Worm (Caenorhabditis elegans) whole organism, L1 larva: ENCODE results near the gene cox-17.

Experiments used
- F16B12.6 ChIP-seq: fragments of 150-350 bp; optimal IDR thresholded peaks from 2 replicates; lab custom pipeline; 2014; ENCODE audit warnings: missing biosample characterization, missing genetic modification characterization
- blmp-1 ChIP-seq: fragments of 150-350 bp; optimal IDR thresholded peaks from 2 replicates; lab custom pipeline; 2014; ENCODE audit warnings: missing biosample characterization, missing genetic modification characterization
- ceh-82 ChIP-seq, 3 experiments: fragments of 150-350 bp in 1 of 3; sonication (generic microtip) in 2 of 3; optimal IDR thresholded peaks; 2 replicates each; lab custom pipeline; 2014 to 2017; ENCODE audit warnings: missing biosample characterization in 3 of 3, missing genetic modification characterization in 3 of 3
- egl-13 ChIP-seq: sonication (generic microtip); optimal IDR thresholded peaks from 2 replicates; lab custom pipeline; 2016; ENCODE audit warnings: missing genotype, missing genetic modification reagents, missing genetic modification characterization, missing compliant biosample characterization
- elt-2 ChIP-seq: sonication (generic microtip); optimal IDR thresholded peaks from 2 replicates; lab custom pipeline; 2016; ENCODE audit warnings: missing genetic modification characterization, mild to moderate bottlenecking, inconsistent platforms, missing compliant biosample characterization, missing genetic modification reagents
- ets-5 ChIP-seq: fragments of 200-800 bp; sonication (Bioruptor generic); IDR thresholded peaks from 2 replicates; pipeline ENCODE4 v1.3.6; 2022; ENCODE audit warnings: missing genetic modification characterization, missing compliant biosample characterization
- fkh-10 ChIP-seq: sonication (generic microtip); optimal IDR thresholded peaks from 2 replicates; lab custom pipeline; 2017; ENCODE audit warnings: missing biosample characterization, missing genetic modification reagents, missing genetic modification characterization
- fos-1 ChIP-seq: fragments of 150-350 bp; optimal IDR thresholded peaks from 2 replicates; lab custom pipeline; 2014; ENCODE audit warnings: missing biosample characterization, missing genetic modification characterization
- grh-1 ChIP-seq: fragments of 200-800 bp; sonication (Bioruptor generic); IDR thresholded peaks from 2 replicates; pipeline ENCODE4 v1.3.6; 2022; ENCODE audit warnings: missing genetic modification reagents, missing genetic modification characterization, missing compliant biosample characterization
- isw-1 ChIP-seq: fragments of 200-800 bp; sonication (Bioruptor generic); IDR thresholded peaks from 2 replicates; pipeline ENCODE4 v1.3.6; 2022; ENCODE audit warnings: missing genetic modification characterization, missing compliant biosample characterization
- lin-13 ChIP-seq: fragments of 150-350 bp; optimal IDR thresholded peaks from 2 replicates; lab custom pipeline; 2014; ENCODE audit warnings: missing biosample characterization, missing genetic modification reagents, missing genetic modification characterization
- lin-15B ChIP-seq: fragments of 150-350 bp; sonication (generic microtip); optimal IDR thresholded peaks from 3 replicates; lab custom pipeline; 2014; ENCODE audit warnings: missing biosample characterization, missing genetic modification characterization
- lin-35 ChIP-seq, 2 experiments: fragments of 150-350 bp; optimal IDR thresholded peaks; 2 replicates each; lab custom pipeline; 2014; ENCODE audit warnings: missing biosample characterization in 2 of 2, missing genetic modification characterization in 2 of 2, missing genetic modification reagents in 2 of 2
- lin-39 ChIP-seq: fragments of 150-350 bp; optimal IDR thresholded peaks from 2 replicates; lab custom pipeline; 2014; ENCODE audit warnings: missing biosample characterization, missing genetic modification reagents, missing genetic modification characterization
- lir-3 ChIP-seq: sonication (generic microtip); optimal IDR thresholded peaks from 2 replicates; lab custom pipeline; 2016; ENCODE audit warnings: mild to moderate bottlenecking, missing genetic modification characterization, moderate library complexity, missing compliant biosample characterization; ENCODE audit not compliant: poor library complexity
- mab-9 ChIP-seq: fragments of 200-800 bp; sonication (Bioruptor generic); IDR thresholded peaks from 2 replicates; pipeline ENCODE4 v1.3.6; 2022; ENCODE audit warnings: missing genetic modification reagents, missing genetic modification characterization, missing compliant biosample characterization
- mdl-1 ChIP-seq, 2 experiments: fragments of 150-350 bp; optimal IDR thresholded peaks; 2 replicates each; lab custom pipeline; 2014 to 2017; ENCODE audit warnings: missing biosample characterization in 2 of 2, missing genetic modification characterization in 2 of 2, inconsistent platforms in 1 of 2
- mef-2 ChIP-seq: fragments of 150-350 bp; optimal IDR thresholded peaks from 2 replicates; lab custom pipeline; 2014; ENCODE audit warnings: missing biosample characterization, missing genetic modification characterization
- mep-1 ChIP-seq: fragments of 150-350 bp; optimal IDR thresholded peaks from 2 replicates; lab custom pipeline; 2014; ENCODE audit warnings: missing biosample characterization, missing genetic modification characterization
- nhr-11 ChIP-seq: fragments of 150-350 bp; optimal IDR thresholded peaks from 2 replicates; lab custom pipeline; 2014; ENCODE audit warnings: missing biosample characterization, missing genetic modification characterization
- nhr-47 ChIP-seq: sonication (generic microtip); optimal IDR thresholded peaks from 2 replicates; lab custom pipeline; 2016; ENCODE audit warnings: mild to moderate bottlenecking, missing genetic modification characterization, moderate library complexity, missing compliant biosample characterization
- nhr-76 ChIP-seq: sonication (generic microtip); optimal IDR thresholded peaks from 2 replicates; lab custom pipeline; 2017; ENCODE audit warnings: missing biosample characterization, missing genetic modification characterization
- nhr-84 ChIP-seq: sonication (generic microtip); optimal IDR thresholded peaks from 2 replicates; lab custom pipeline; 2017; ENCODE audit warnings: missing biosample characterization, missing genetic modification characterization
- nhr-85 ChIP-seq: sonication (generic microtip); peaks from one replicate; lab custom pipeline; 2016; ENCODE audit warnings: missing genetic modification characterization, inconsistent platforms, missing compliant biosample characterization
- pax-3 ChIP-seq: fragments of 200-800 bp; sonication (Bioruptor generic); optimal IDR thresholded peaks from 2 replicates; lab custom pipeline; 2018; ENCODE audit warnings: mild to moderate bottlenecking, missing genetic modification characterization, moderate library complexity, missing compliant biosample characterization
- pqm-1 ChIP-seq: sonication (generic microtip); optimal IDR thresholded peaks from 3 replicates; lab custom pipeline; 2017; ENCODE audit warnings: missing biosample characterization, missing genetic modification characterization
- rnt-1 ChIP-seq: sonication (generic microtip); optimal IDR thresholded peaks from 2 replicates; lab custom pipeline; 2016; ENCODE audit warnings: mild to moderate bottlenecking, missing genetic modification characterization, moderate library complexity, missing compliant biosample characterization
- skn-1 ChIP-seq: fragments of 150-350 bp; optimal IDR thresholded peaks from 2 replicates; lab custom pipeline; 2014; ENCODE audit warnings: missing biosample characterization, missing genetic modification characterization
- snpc-4 ChIP-seq: fragments of 150-350 bp; optimal IDR thresholded peaks from 2 replicates; lab custom pipeline; 2014; ENCODE audit warnings: missing biosample characterization, missing genetic modification characterization
- sox-4 ChIP-seq: sonication (generic microtip); optimal IDR thresholded peaks from 2 replicates; lab custom pipeline; 2016; ENCODE audit warnings: missing genetic modification characterization, missing compliant biosample characterization
- sptf-1 ChIP-seq: fragments of 150-350 bp; optimal IDR thresholded peaks from 2 replicates; lab custom pipeline; 2014; ENCODE audit warnings: missing biosample characterization, missing genetic modification characterization
- swsn-7 ChIP-seq: sonication (generic microtip); optimal IDR thresholded peaks from 2 replicates; lab custom pipeline; 2016; ENCODE audit warnings: missing genetic modification characterization, missing compliant biosample characterization
- unc-86 ChIP-seq: sonication (generic microtip); optimal IDR thresholded peaks from 2 replicates; lab custom pipeline; 2016; ENCODE audit warnings: missing genetic modification characterization, missing compliant biosample characterization
- vab-15 ChIP-seq: sonication (generic microtip); optimal IDR thresholded peaks from 2 replicates; lab custom pipeline; 2017; ENCODE audit warnings: missing genotype, mild to moderate bottlenecking, missing genetic modification characterization, missing compliant biosample characterization
- xbp-1 ChIP-seq: sonication (generic microtip); optimal IDR thresholded peaks from 2 replicates; lab custom pipeline; 2016; ENCODE audit warnings: missing genetic modification characterization, missing compliant biosample characterization
- zip-4 ChIP-seq: fragments of 200-800 bp; sonication (Bioruptor generic); optimal IDR thresholded peaks from 2 replicates; lab custom pipeline; 2018; ENCODE audit warnings: mild to moderate bottlenecking, missing genetic modification characterization, moderate library complexity, missing compliant biosample characterization
- ztf-4 ChIP-seq: fragments of 150-350 bp; optimal IDR thresholded peaks from 2 replicates; lab custom pipeline; 2014; ENCODE audit warnings: missing biosample characterization, missing genetic modification characterization

Gene cox-17

DNA sequence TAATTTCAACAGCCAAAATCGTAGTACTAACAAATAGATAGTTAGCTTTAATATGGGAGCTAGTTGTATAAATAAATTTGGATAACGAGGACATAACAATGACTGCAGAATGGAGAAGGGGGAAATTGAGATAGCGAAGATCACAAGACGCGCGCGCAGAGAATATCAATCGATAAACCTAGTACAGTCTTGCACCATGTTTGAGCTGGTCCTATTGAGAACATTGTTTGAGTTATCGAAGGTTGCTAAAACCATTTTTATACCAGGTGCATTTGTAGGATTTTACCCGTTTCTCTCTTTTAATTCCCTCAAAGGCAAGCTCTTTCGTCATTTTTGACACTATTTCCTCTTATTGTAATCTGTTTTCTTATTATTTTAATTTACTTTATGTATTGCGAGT lies 19.2 kb upstream of the cox-17 start, which contains the start of the genes F40G9.9 and F40G9.12:
Gene F40G9.9, minus strand, starts transcription at position 101 of the 400 bp plus-strand sequence.
Gene F40G9.12, plus strand, starts transcription at position 231 of the 400 bp plus-strand sequence.
- TF ChIP-seq mab-9: no peak
- TF ChIP-seq lin-39 (tag; lab: Kevin White, UChicago): no peak
- no peak for TF ChIP-seq blmp-1 (tag; lab: Kevin White, UChicago)
- TF ChIP-seq ceh-82 (tag; optimal IDR thresholded peaks at IDR 0.05; lab: Kevin White, UChicago): no peak
- no peak for TF ChIP-seq ztf-4
- TF ChIP-seq F16B12.6 (tag; lab: Kevin White, UChicago): no peak
- no peak for TF ChIP-seq elt-2 (tag; lab: Kevin White, UChicago)
- TF ChIP-seq, all 84 proteins: peak for 0

DNA sequence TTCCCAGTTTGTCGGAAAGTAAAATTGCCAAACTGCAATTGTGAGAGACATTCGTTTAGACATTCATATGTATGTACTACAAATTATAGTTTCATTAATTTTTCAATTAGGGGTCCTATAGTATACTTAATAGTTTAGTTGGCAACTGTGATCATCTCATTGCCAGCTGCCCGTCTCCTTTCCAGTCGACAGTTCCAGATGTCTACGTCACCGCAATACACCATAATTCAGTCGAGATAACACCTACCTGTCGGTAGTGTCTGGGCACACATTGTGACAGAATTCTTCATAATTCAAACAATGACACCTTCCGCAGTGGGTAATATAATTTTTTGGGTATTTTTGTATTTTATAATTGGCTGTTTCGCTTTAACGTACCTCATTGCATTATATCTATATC lies 17.3 kb upstream of the cox-17 start, which contains the start of gene F40G9.19:
Gene F40G9.19, plus strand, starts transcription at position 301 of the 400 bp plus-strand sequence.
- TF ChIP-seq grh-1 (no peak), isw-1 (GFP tag; lab: Robert Waterston, UW) (no peak), zip-4 (GFP tag; lab: Kevin White, UChicago) (no peak), sox-4 (no peak), mep-1 (tag; lab: Kevin White, UChicago) (no peak), lin-15B (tag; lab: Kevin White, UChicago) (no peak), mef-2 (no peak)

DNA sequence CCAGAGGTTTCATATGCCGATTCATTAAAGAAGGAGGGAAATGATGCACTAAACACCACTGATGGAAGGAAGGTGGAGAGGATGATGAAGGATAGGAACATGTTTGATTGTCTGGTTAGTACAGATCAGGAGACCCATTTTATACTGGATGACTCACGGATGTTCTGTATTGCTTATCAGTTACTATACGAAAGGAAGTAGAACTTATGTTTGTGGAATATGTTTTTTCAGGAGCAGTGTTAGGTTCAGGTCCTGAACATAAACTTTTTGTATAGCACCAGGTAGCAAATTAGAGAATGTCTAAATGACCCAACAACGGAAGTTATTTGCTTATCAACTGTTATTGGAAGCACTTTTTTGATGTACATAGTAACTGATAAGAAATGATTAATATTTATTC lies 15.1 kb upstream of the cox-17 start, which contains the start of gene clec-148:
Gene clec-148, minus strand, starts transcription at position 101 of the 400 bp plus-strand sequence.
- TF ChIP-seq xbp-1 (no peak), nhr-47 (no peak), nhr-11 (tag; lab: Kevin White, UChicago) (no peak), nhr-76 (no peak), nhr-84 (tag; lab: Kevin White, UChicago) (no peak), swsn-7 (tag; lab: Kevin White, UChicago) (no peak), skn-1 (no peak), snpc-4 (tag; lab: Kevin White, UChicago) (no peak), ets-5 (GFP tag; lab: Robert Waterston, UW) (no peak), pax-3 (tag; lab: Kevin White, UChicago) (no peak), pqm-1 (tag; lab: Kevin White, UChicago) (no peak), lin-39 (tag; lab: Kevin White, UChicago) (no peak), lin-35 (GFP tag; optimal IDR thresholded peaks at IDR 0.05; lab: Kevin White, UChicago) (no peak)

DNA sequence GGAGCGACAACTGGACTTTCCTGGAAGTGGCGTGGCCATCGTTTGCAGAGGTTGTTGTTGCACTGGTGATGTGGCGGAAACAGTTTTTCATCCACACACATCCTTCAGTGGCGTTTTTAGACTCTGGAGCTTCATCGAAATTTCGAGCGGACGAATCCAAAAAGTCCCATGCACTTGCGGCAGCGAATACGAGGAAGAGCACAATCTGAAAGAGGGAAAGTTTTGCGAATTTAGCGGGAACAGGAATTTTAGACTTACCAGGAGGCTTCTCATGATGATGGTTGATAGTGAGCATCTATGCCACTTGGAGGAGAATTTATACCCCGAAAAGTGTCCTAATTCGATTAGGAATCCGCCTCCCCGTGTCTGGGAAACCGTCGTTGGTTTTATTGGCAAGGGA lies 13.1 kb upstream of the cox-17 start, which contains the start of gene F40G9.14:
Gene F40G9.14, minus strand, starts transcription at position 101 of the 400 bp plus-strand sequence.
- TF ChIP-seq unc-86 (tag; lab: Kevin White, UChicago): no peak
- TF ChIP-seq lin-13: no peak
- TF ChIP-seq F16B12.6 (tag; lab: Kevin White, UChicago): no peak
- TF ChIP-seq egl-13: no peak
- TF ChIP-seq fkh-10 (GFP tag; lab: Kevin White, UChicago): no peak
- no peak for TF ChIP-seq rnt-1 (tag; lab: Kevin White, UChicago)
- TF ChIP-seq mab-9: no peak
- no peak for TF ChIP-seq lin-15B (tag; lab: Kevin White, UChicago)
- no peak for TF ChIP-seq vab-15 (tag; lab: Kevin White, UChicago)
- no peak for TF ChIP-seq nhr-76
- no peak for TF ChIP-seq ceh-82 (tag; optimal IDR thresholded peaks at IDR 0.05; lab: Kevin White, UChicago)
- TF ChIP-seq pqm-1 (tag; lab: Kevin White, UChicago): no peak
- TF ChIP-seq nhr-84 (tag; lab: Kevin White, UChicago): no peak
- TF ChIP-seq sptf-1 (tag; lab: Kevin White, UChicago): no peak
- TF ChIP-seq nhr-47: no peak
- no peak for TF ChIP-seq mdl-1 (tag; optimal IDR thresholded peaks at IDR 0.05; lab: Kevin White, UChicago)
- TF ChIP-seq nhr-85 (tag; lab: Kevin White, UChicago): no peak
- no peak for TF ChIP-seq lir-3 (tag; lab: Kevin White, UChicago)
- TF ChIP-seq fos-1: no peak
